Fruit fly (Drosophila melanogaster) whole organism, embryonic: Measurements from ENCODE around the gene ATPsynbeta.

Experiments
- Abd-B ChIP-seq: fragments of 200-800 bp; sonication (Bioruptor generic); optimal IDR thresholded peaks from 2 replicates; lab custom pipeline; 2018; ENCODE audit warnings: missing biosample characterization, mild to moderate bottlenecking, missing genetic modification characterization, moderate library complexity
- B-H2 ChIP-seq: fragments of 200-800 bp; sonication (Bioruptor generic); optimal IDR thresholded peaks from 2 replicates; lab custom pipeline; 2018; ENCODE audit warnings: missing biosample characterization, mild to moderate bottlenecking, missing genetic modification characterization
- CG10147 ChIP-seq: fragments of 200-800 bp; sonication (Bioruptor generic); optimal IDR thresholded peaks from 2 replicates; lab custom pipeline; 2019; ENCODE audit warnings: missing biosample characterization, mild to moderate bottlenecking, missing genetic modification characterization, moderate library complexity
- CG10959 ChIP-seq: fragments of 200-800 bp; sonication (Bioruptor generic); IDR thresholded peaks from 2 replicates; pipeline ENCODE4 v1.3.6; 2022; ENCODE audit warnings: missing biosample characterization, missing genetic modification characterization
- CG15011 ChIP-seq: fragments of 200-800 bp; sonication (Bioruptor generic); optimal IDR thresholded peaks from 3 replicates; lab custom pipeline; 2018; ENCODE audit warnings: missing biosample characterization, mild to moderate bottlenecking, missing genetic modification characterization
- CG15696 ChIP-seq: fragments of 200-800 bp; sonication (Bioruptor generic); optimal IDR thresholded peaks from 2 replicates; lab custom pipeline; 2019; ENCODE audit warnings: missing biosample characterization, mild to moderate bottlenecking, missing genetic modification characterization, moderate library complexity
- CG18262 ChIP-seq: fragments of 200-800 bp; optimal IDR thresholded peaks from 3 replicates; lab custom pipeline; 2019; ENCODE audit warnings: missing biosample characterization, mild to moderate bottlenecking, missing genetic modification characterization, moderate library complexity
- CG2875 ChIP-seq: fragments of 200-800 bp; sonication (Bioruptor generic); optimal IDR thresholded peaks from 2 replicates; lab custom pipeline; 2017; ENCODE audit warnings: missing biosample characterization, mild to moderate bottlenecking, missing genetic modification characterization, missing genetic modification reagents
- CG32772 ChIP-seq: fragments of 200-800 bp; sonication (Bioruptor generic); IDR thresholded peaks from 2 replicates; pipeline ENCODE4 v1.3.6; 2022; ENCODE audit warnings: missing biosample characterization, missing genetic modification characterization
- CG34224 ChIP-seq: fragments of 200-800 bp; sonication (Bioruptor generic); IDR thresholded peaks from 3 replicates; pipeline ENCODE4 v1.3.6; 2022; ENCODE audit warnings: missing biosample characterization, missing genetic modification characterization; ENCODE audit not compliant: partially characterized antibody
- CG34376 ChIP-seq: fragments of 200-800 bp; sonication (Bioruptor generic); optimal IDR thresholded peaks from 2 replicates; lab custom pipeline; 2018; ENCODE audit warnings: missing biosample characterization, mild to moderate bottlenecking, missing genetic modification characterization
- CG3838 ChIP-seq: fragments of 200-800 bp; sonication (Bioruptor generic); optimal IDR thresholded peaks from 3 replicates; lab custom pipeline; 2016; ENCODE audit warnings: missing biosample characterization, missing genetic modification characterization
- CG42726 ChIP-seq: fragments of 200-800 bp; sonication (Bioruptor generic); IDR thresholded peaks from 2 replicates; pipeline ENCODE4 v1.3.6; 2022; ENCODE audit warnings: missing biosample characterization, missing genetic modification characterization; ENCODE audit not compliant: partially characterized antibody
- CG6689 ChIP-seq: fragments of 200-800 bp; sonication (Bioruptor generic); IDR thresholded peaks from 2 replicates; pipeline ENCODE4 v1.3.6; 2022; ENCODE audit warnings: missing biosample characterization, missing genetic modification characterization
- CG7271 ChIP-seq: fragments of 200-800 bp; sonication (Bioruptor generic); optimal IDR thresholded peaks from 2 replicates; lab custom pipeline; 2018; ENCODE audit warnings: missing biosample characterization, mild to moderate bottlenecking, missing genetic modification characterization, moderate library complexity
- CG7372 ChIP-seq: fragments of 200-800 bp; sonication (Bioruptor generic); IDR thresholded peaks from 2 replicates; pipeline ENCODE4 v1.3.6; 2022; ENCODE audit warnings: missing biosample characterization, missing genetic modification characterization
- CG7786 ChIP-seq: fragments of 200-800 bp; sonication (Bioruptor generic); optimal IDR thresholded peaks from 2 replicates; lab custom pipeline; 2016; ENCODE audit warnings: missing biosample characterization, missing genetic modification characterization
- CG8089 ChIP-seq: fragments of 200-800 bp; sonication (Bioruptor generic); optimal IDR thresholded peaks from 3 replicates; lab custom pipeline; 2016; ENCODE audit warnings: missing biosample characterization, missing genetic modification characterization
- CG8388 ChIP-seq: fragments of 200-800 bp; sonication (Bioruptor generic); optimal IDR thresholded peaks from 2 replicates; lab custom pipeline; 2019; ENCODE audit warnings: missing biosample characterization, mild to moderate bottlenecking, missing genetic modification characterization, moderate library complexity
- Dref ChIP-seq: fragments of 200-800 bp; sonication (Bioruptor generic); IDR thresholded peaks from 2 replicates; pipeline ENCODE4 v1.3.6; 2022; ENCODE audit warnings: missing biosample characterization, missing genetic modification characterization
- Elba2 ChIP-seq: fragments of 200-800 bp; sonication (Bioruptor generic); optimal IDR thresholded peaks from 3 replicates; lab custom pipeline; 2016; ENCODE audit warnings: missing biosample characterization, missing genetic modification characterization
- Fer2 ChIP-seq: fragments of 200-800 bp; sonication (Bioruptor generic); optimal IDR thresholded peaks from 2 replicates; lab custom pipeline; 2018; ENCODE audit warnings: missing biosample characterization, mild to moderate bottlenecking, missing genetic modification characterization, moderate library complexity
- Med ChIP-seq: fragments of 200-800 bp; sonication (Bioruptor generic); peaks from one replicate; lab custom pipeline; 2016; ENCODE audit warnings: missing biosample characterization, missing genetic modification characterization, mild to moderate bottlenecking, inconsistent platforms, moderate library complexity
- Mrtf ChIP-seq: fragments of 200-800 bp; sonication (Bioruptor generic); IDR thresholded peaks from 3 replicates; pipeline ENCODE4 v1.3.6; 2022; ENCODE audit warnings: missing biosample characterization, missing genetic modification characterization
- NfI ChIP-seq: fragments of 200-800 bp; sonication (Bioruptor generic); optimal IDR thresholded peaks from 3 replicates; lab custom pipeline; 2018; ENCODE audit warnings: missing biosample characterization, mild to moderate bottlenecking, missing genetic modification characterization, moderate library complexity
- Optix ChIP-seq: fragments of 200-800 bp; sonication (Bioruptor generic); IDR thresholded peaks from 3 replicates; pipeline ENCODE4 v1.3.6; 2022; ENCODE audit warnings: missing biosample characterization, missing genetic modification characterization
- PHDP ChIP-seq: fragments of 200-800 bp; sonication (Bioruptor generic); optimal IDR thresholded peaks from 3 replicates; lab custom pipeline; 2018; ENCODE audit warnings: missing biosample characterization, mild to moderate bottlenecking, missing genetic modification characterization, moderate library complexity
- Usf ChIP-seq: fragments of 200-800 bp; sonication (Bioruptor generic); optimal IDR thresholded peaks from 2 replicates; lab custom pipeline; 2017; ENCODE audit warnings: missing genotype, missing biosample characterization, missing genetic modification characterization
- Xrp1 ChIP-seq: fragments of 200-800 bp; sonication (Bioruptor generic); IDR thresholded peaks from 2 replicates; pipeline ENCODE4 v1.3.6; 2022; ENCODE audit warnings: missing biosample characterization, missing genetic modification characterization
- ab ChIP-seq: fragments of 200-800 bp; sonication (Bioruptor generic); optimal IDR thresholded peaks from 2 replicates; lab custom pipeline; 2016; ENCODE audit warnings: missing biosample characterization, missing genetic modification characterization
- ato ChIP-seq: fragments of 200-800 bp; sonication (Bioruptor generic); IDR thresholded peaks from 2 replicates; pipeline ENCODE4 v1.3.6; 2022; ENCODE audit warnings: missing biosample characterization, missing genetic modification characterization; ENCODE audit not compliant: partially characterized antibody
- cas ChIP-seq: fragments of 200-800 bp; sonication (Bioruptor generic); IDR thresholded peaks from 2 replicates; pipeline ENCODE4 v1.3.6; 2022; ENCODE audit warnings: missing biosample characterization, missing genetic modification characterization
- da ChIP-seq: fragments of 200-800 bp; sonication (Bioruptor generic); optimal IDR thresholded peaks from 2 replicates; lab custom pipeline; 2016; ENCODE audit warnings: missing biosample characterization, missing genetic modification characterization
- ham ChIP-seq: fragments of 200-800 bp; sonication (Bioruptor generic); IDR thresholded peaks from 2 replicates; pipeline ENCODE4 v1.3.6; 2022; ENCODE audit warnings: missing biosample characterization, missing genetic modification characterization
- hth ChIP-seq: fragments of >200 bp; optimal IDR thresholded peaks from 2 replicates; lab custom pipeline; 2017; ENCODE audit warnings: inconsistent platforms
- kah ChIP-seq: fragments of 200-800 bp; sonication (Bioruptor generic); optimal IDR thresholded peaks from 2 replicates; lab custom pipeline; 2018; ENCODE audit warnings: missing biosample characterization, mild to moderate bottlenecking, missing genetic modification characterization
- klu ChIP-seq: fragments of 200-800 bp; sonication (Bioruptor generic); IDR thresholded peaks from 2 replicates; pipeline ENCODE4 v1.3.6; 2022; ENCODE audit warnings: missing biosample characterization, missing genetic modification characterization
- lbe ChIP-seq: fragments of 200-800 bp; sonication (Bioruptor generic); optimal IDR thresholded peaks from 2 replicates; lab custom pipeline; 2016; ENCODE audit warnings: missing biosample characterization, mild to moderate bottlenecking, missing genetic modification characterization
- lola ChIP-seq, 3 experiments: fragments of >200 bp in 2 of 3; fragments of 200-800 bp in 1 of 3; sonication (Bioruptor generic) in 1 of 3; optimal IDR thresholded peaks; 2 replicates each; lab custom pipeline; 2017 to 2019; ENCODE audit warnings: missing biosample characterization in 3 of 3, missing genetic modification characterization in 3 of 3, mild to moderate bottlenecking in 1 of 3, moderate library complexity in 1 of 3
- pnt ChIP-seq: fragments of 200-800 bp; sonication (Bioruptor generic); optimal IDR thresholded peaks from 3 replicates; lab custom pipeline; 2016; ENCODE audit warnings: missing biosample characterization, missing genetic modification characterization
- prd ChIP-seq, 3 experiments: fragments of >200 bp in 2 of 3; fragments of 200-800 bp in 1 of 3; sonication (Bioruptor generic) in 1 of 3; optimal IDR thresholded peaks in 2 of 3; IDR thresholded peaks in 1 of 3; 2 replicates in 2 of 3; 3 replicates in 1 of 3; pipeline versions ENCODE4 v1.3.6 to Lab custom; 2017 to 2022; ENCODE audit warnings: missing biosample characterization in 1 of 3, missing genetic modification characterization in 1 of 3
- pum ChIP-seq: fragments of 200-800 bp; sonication (Bioruptor generic); optimal IDR thresholded peaks from 2 replicates; lab custom pipeline; 2016; ENCODE audit warnings: missing biosample characterization, missing genetic modification characterization
- ranshi ChIP-seq: fragments of 200-800 bp; sonication (Bioruptor generic); IDR thresholded peaks from 2 replicates; pipeline ENCODE4 v1.3.6; 2022; ENCODE audit warnings: missing biosample characterization, missing genetic modification characterization
- run ChIP-seq: fragments of 200-800 bp; sonication (Bioruptor generic); optimal IDR thresholded peaks from 3 replicates; lab custom pipeline; 2018; ENCODE audit warnings: missing biosample characterization, mild to moderate bottlenecking, missing genetic modification characterization
- sens ChIP-seq: fragments of 200-800 bp; sonication (Bioruptor generic); peaks from one replicate; lab custom pipeline; 2016; ENCODE audit warnings: missing biosample characterization, missing genetic modification characterization
- seq ChIP-seq: fragments of 200-800 bp; sonication (Bioruptor generic); IDR thresholded peaks from 2 replicates; pipeline ENCODE4 v1.3.6; 2022; ENCODE audit warnings: missing biosample characterization, missing genetic modification characterization
- so ChIP-seq: fragments of 200-800 bp; sonication (Bioruptor generic); IDR thresholded peaks from 3 replicates; pipeline ENCODE4 v1.3.6; 2022; ENCODE audit warnings: missing biosample characterization, missing genetic modification characterization
- sqz ChIP-seq: fragments of 200-800 bp; sonication (Bioruptor generic); optimal IDR thresholded peaks from 3 replicates; lab custom pipeline; 2018; ENCODE audit warnings: missing biosample characterization, mild to moderate bottlenecking, missing genetic modification characterization
- sr ChIP-seq: fragments of 200-800 bp; sonication (Bioruptor generic); IDR thresholded peaks from 3 replicates; pipeline ENCODE4 v1.3.6; 2022; ENCODE audit warnings: missing biosample characterization, missing genetic modification characterization
- tin ChIP-seq: fragments of 200-800 bp; sonication (Bioruptor generic); optimal IDR thresholded peaks from 3 replicates; lab custom pipeline; 2016; ENCODE audit warnings: missing biosample characterization, missing genetic modification characterization
- tup ChIP-seq: fragments of 200-800 bp; sonication (Bioruptor generic); optimal IDR thresholded peaks from 2 replicates; lab custom pipeline; 2016; ENCODE audit warnings: missing biosample characterization, mild to moderate bottlenecking, missing genetic modification characterization, moderate library complexity
- vfl ChIP-seq: fragments of 200-800 bp; sonication (Bioruptor generic); optimal IDR thresholded peaks from 2 replicates; lab custom pipeline; 2016; ENCODE audit warnings: missing biosample characterization, missing genetic modification characterization

ATPsynbeta gene

DNA sequence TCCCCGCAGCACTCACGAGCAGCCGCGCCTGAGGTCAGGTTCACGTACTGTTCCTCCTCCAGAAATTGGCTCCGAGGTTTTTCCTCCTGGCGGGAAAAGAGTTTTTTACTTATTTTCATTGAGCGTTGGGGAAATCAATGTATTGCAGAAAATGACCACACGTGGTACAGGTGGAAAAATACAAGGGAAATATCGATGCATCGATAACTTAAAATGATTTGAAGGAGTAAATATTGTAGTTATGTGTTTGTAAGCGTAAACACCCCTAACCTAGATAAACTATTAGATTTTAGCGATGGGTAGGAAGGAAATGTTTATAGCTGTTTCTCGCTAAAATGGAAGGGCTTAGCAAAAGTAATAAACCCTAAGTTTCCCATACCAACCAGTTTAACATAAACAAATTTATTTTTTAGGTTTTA, 583 bp upstream of the ATPsynbeta start (continued):
- TF ChIP-seq lola (GFP tag; optimal IDR thresholded peaks at IDR 0.05; lab: Kevin White, UChicago) (no peak), Fer2 (tag; lab: Kevin White, UChicago) (no peak), CG8089 (peak; percentile 11), CG18262 (no peak), ab (GFP tag; lab: Kevin White, UChicago) (no peak), kah (GFP tag; lab: Kevin White, UChicago) (no peak), Elba2 (GFP tag; lab: Kevin White, UChicago) (no peak), tup (no peak), run (no peak), lbe (no peak), cas (GFP tag; lab: Robert Waterston, UW) (no peak), CG7372 (GFP tag; lab: Robert Waterston, UW) (no peak), pnt (peak; percentile 52), sqz (GFP tag; lab: Kevin White, UChicago) (no peak), NfI (GFP tag; lab: Kevin White, UChicago) (no peak), CG3838 (GFP tag; lab: Kevin White, UChicago) (no peak), CG10147 (no peak), Usf (GFP tag; lab: Kevin White, UChicago) (peak; percentile 43), CG15696 (tag; lab: Kevin White, UChicago) (peak; percentile 5), CG34224 (no peak; the same call in 2 of the 3 replicates), Dref (GFP tag; lab: Robert Waterston, UW) (peak; percentile 74), sr (GFP tag; lab: Robert Waterston, UW) (no peak), Optix (GFP tag; lab: Robert Waterston, UW) (no peak), CG7786 (peak; percentile 55), so (no peak), vfl (GFP tag; lab: Kevin White, UChicago) (no peak), klu (GFP tag; lab: Robert Waterston, UW) (no peak), Xrp1 (GFP tag; lab: Robert Waterston, UW) (no peak), CG32772 (GFP tag; lab: Robert Waterston, UW) (no peak), CG7271 (no peak), seq (GFP tag; lab: Robert Waterston, UW) (no peak), ham (GFP tag; lab: Robert Waterston, UW) (no peak), hth (lab: Kevin White, UChicago) (no peak), CG8388 (GFP tag; lab: Kevin White, UChicago) (peak; percentile 0), Abd-B (GFP tag; lab: Kevin White, UChicago) (no peak), prd (optimal IDR thresholded peaks at IDR 0.05; lab: Kevin White, UChicago) (no peak), prd (GFP tag; IDR thresholded peaks at IDR 0.05; lab: Robert Waterston, UW) (no peak), PHDP (no peak), CG6689 (GFP tag; lab: Robert Waterston, UW) (no peak), CG42726 (GFP tag; lab: Robert Waterston, UW) (no peak), ato (peak; percentile 33; the same call in 1 of the 2 replicates), CG15011 (GFP tag; lab: Kevin White, UChicago) (no peak), sens (GFP tag; lab: Kevin White, UChicago) (peak; percentile 59), da (GFP tag; lab: Kevin White, UChicago) (no peak), tin (GFP tag; lab: Kevin White, UChicago) (no peak), CG34376 (no peak), pum (GFP tag; lab: Kevin White, UChicago) (peak; percentile 15), Mrtf (GFP tag; lab: Robert Waterston, UW) (no peak), CG2875 (GFP tag; lab: Kevin White, UChicago) (no peak), B-H2 (GFP tag; lab: Kevin White, UChicago) (peak; percentile 49), Med (GFP tag; lab: Kevin White, UChicago) (peak; percentile 35), ranshi (GFP tag; lab: Robert Waterston, UW) (no peak), CG10959 (GFP tag; lab: Robert Waterston, UW) (no peak)
